Fruit fly (Drosophila melanogaster) whole organism, embryonic: ENCODE results near the gene nAChRalpha5.
A peak's percentile ranks its signal among the peaks of the same experiment; 100 is the strongest.

ENCODE experiments used
- Atf-2 ChIP-seq: fragments of 200-800 bp; sonication (Bioruptor generic); optimal IDR thresholded peaks from 2 replicates; lab custom pipeline; 2016; ENCODE audit warnings: missing biosample characterization, missing genetic modification characterization
- Bdp1 ChIP-seq: fragments of 200-800 bp; sonication (Bioruptor generic); optimal IDR thresholded peaks from 3 replicates; lab custom pipeline; 2016; ENCODE audit warnings: missing biosample characterization, missing genetic modification characterization
- CG10209 ChIP-seq: fragments of 200-800 bp; sonication (Bioruptor generic); optimal IDR thresholded peaks from 3 replicates; lab custom pipeline; 2017; ENCODE audit warnings: missing biosample characterization, mild to moderate bottlenecking, missing genetic modification characterization, missing genetic modification reagents
- CG11456 ChIP-seq: fragments of 200-800 bp; sonication (Bioruptor generic); IDR thresholded peaks from 3 replicates; pipeline ENCODE4 v1.3.6; 2022; ENCODE audit warnings: missing biosample characterization, missing genetic modification characterization
- CG11695 ChIP-seq: fragments of 200-800 bp; sonication (Bioruptor generic); IDR thresholded peaks from 3 replicates; pipeline ENCODE4 v1.3.6; 2022; ENCODE audit warnings: missing biosample characterization, missing genetic modification characterization
- CG15601 ChIP-seq: fragments of 200-800 bp; sonication (Bioruptor generic); optimal IDR thresholded peaks from 3 replicates; lab custom pipeline; 2019; ENCODE audit warnings: missing biosample characterization, mild to moderate bottlenecking, missing genetic modification characterization, moderate library complexity
- CG1602 ChIP-seq: fragments of 200-800 bp; sonication (Bioruptor generic); optimal IDR thresholded peaks from 3 replicates; lab custom pipeline; 2016; ENCODE audit warnings: missing biosample characterization, missing genetic modification characterization
- CG2129 ChIP-seq: fragments of 200-800 bp; sonication (Bioruptor generic); IDR thresholded peaks from 2 replicates; pipeline ENCODE4 v1.3.6; 2022; ENCODE audit warnings: missing biosample characterization, missing genetic modification characterization; ENCODE audit not compliant: partially characterized antibody
- CG43689 ChIP-seq: fragments of 200-800 bp; sonication (Bioruptor generic); IDR thresholded peaks from 2 replicates; pipeline ENCODE4 v1.3.6; 2022; ENCODE audit warnings: missing biosample characterization, missing genetic modification characterization
- CG4730 ChIP-seq: fragments of 200-800 bp; sonication (Bioruptor generic); IDR thresholded peaks from 2 replicates; pipeline ENCODE4 v1.3.6; 2022; ENCODE audit warnings: missing biosample characterization, missing genetic modification characterization
- CG6654 ChIP-seq: fragments of 200-800 bp; sonication (Bioruptor generic); optimal IDR thresholded peaks from 2 replicates; lab custom pipeline; 2017; ENCODE audit warnings: missing biosample characterization, mild to moderate bottlenecking, missing genetic modification characterization
- CG7271 ChIP-seq: fragments of 200-800 bp; sonication (Bioruptor generic); optimal IDR thresholded peaks from 2 replicates; lab custom pipeline; 2018; ENCODE audit warnings: missing biosample characterization, mild to moderate bottlenecking, missing genetic modification characterization, moderate library complexity
- CG7357 ChIP-seq: fragments of 200-800 bp; sonication (Bioruptor generic); IDR thresholded peaks from 3 replicates; pipeline ENCODE4 v1.3.6; 2022; ENCODE audit warnings: missing biosample characterization, missing genetic modification characterization
- CG7839 ChIP-seq: fragments of 200-800 bp; sonication (Bioruptor generic); optimal IDR thresholded peaks from 3 replicates; lab custom pipeline; 2018; ENCODE audit warnings: missing biosample characterization, mild to moderate bottlenecking, missing genetic modification characterization, moderate library complexity
- CG8290 ChIP-seq, 3 experiments: fragments of 200-800 bp; sonication (Bioruptor generic); optimal IDR thresholded peaks; 2 replicates each; lab custom pipeline; 2016 to 2019; ENCODE audit warnings: missing biosample characterization in 3 of 3, missing genetic modification characterization in 3 of 3, mild to moderate bottlenecking in 2 of 3, moderate library complexity in 1 of 3
- CG8765 ChIP-seq: fragments of 200-800 bp; sonication (Bioruptor generic); IDR thresholded peaks from 2 replicates; pipeline ENCODE4 v1.3.6; 2022; ENCODE audit warnings: missing biosample characterization, missing genetic modification characterization
- CTCF ChIP-seq: fragments of 200-800 bp; sonication (Bioruptor generic); optimal IDR thresholded peaks from 2 replicates; lab custom pipeline; 2017; ENCODE audit warnings: missing biosample characterization, mild to moderate bottlenecking, missing genetic modification characterization, moderate library complexity
- HLHmδ ChIP-seq: fragments of 200-800 bp; sonication (Bioruptor generic); optimal IDR thresholded peaks from 2 replicates; lab custom pipeline; 2018; ENCODE audit warnings: missing biosample characterization, mild to moderate bottlenecking, missing genetic modification characterization, moderate library complexity
- Hmr ChIP-seq: fragments of 200-800 bp; sonication (Bioruptor generic); optimal IDR thresholded peaks from 3 replicates; lab custom pipeline; 2017; ENCODE audit warnings: mild to moderate bottlenecking, missing biosample characterization, missing genetic modification reagents, missing genetic modification characterization
- Max ChIP-seq: fragments of 200-800 bp; sonication (Bioruptor generic); optimal IDR thresholded peaks from 2 replicates; lab custom pipeline; 2016; ENCODE audit warnings: missing biosample characterization, mild to moderate bottlenecking, missing genetic modification characterization
- Nf-YA ChIP-seq: fragments of 200-800 bp; sonication (Bioruptor generic); IDR thresholded peaks from 2 replicates; pipeline ENCODE4 v1.3.6; 2022; ENCODE audit warnings: missing biosample characterization, missing genetic modification characterization
- Tbp ChIP-seq: fragments of >200 bp; optimal IDR thresholded peaks from 2 replicates; lab custom pipeline; 2018; ENCODE audit warnings: missing biosample characterization, missing genetic modification characterization
- Usf ChIP-seq: fragments of 200-800 bp; sonication (Bioruptor generic); optimal IDR thresholded peaks from 2 replicates; lab custom pipeline; 2017; ENCODE audit warnings: missing genotype, missing biosample characterization, missing genetic modification characterization
- al ChIP-seq: fragments of 200-800 bp; sonication (Bioruptor generic); IDR thresholded peaks from 2 replicates; pipeline ENCODE4 v1.3.6; 2022; ENCODE audit warnings: missing biosample characterization, missing genetic modification characterization
- cas ChIP-seq: fragments of 200-800 bp; sonication (Bioruptor generic); IDR thresholded peaks from 2 replicates; pipeline ENCODE4 v1.3.6; 2022; ENCODE audit warnings: missing biosample characterization, missing genetic modification characterization
- ci ChIP-seq: fragments of 200-800 bp; sonication (Bioruptor generic); IDR thresholded peaks from 3 replicates; pipeline ENCODE4 v1.3.6; 2022; ENCODE audit warnings: missing biosample characterization, missing genetic modification characterization
- crol ChIP-seq: fragments of 200-800 bp; sonication (Bioruptor generic); IDR thresholded peaks from 2 replicates; pipeline ENCODE4 v1.3.6; 2022; ENCODE audit warnings: missing biosample characterization, missing genetic modification characterization
- crp ChIP-seq, 2 experiments: fragments of 200-800 bp; sonication (Bioruptor generic); optimal IDR thresholded peaks; 2 replicates in 1 of 2; 3 replicates in 1 of 2; lab custom pipeline; 2017; ENCODE audit warnings: missing biosample characterization in 2 of 2, missing genetic modification characterization in 2 of 2, mild to moderate bottlenecking in 1 of 2, moderate library complexity in 1 of 2
- dan ChIP-seq: fragments of 200-800 bp; sonication (Bioruptor generic); IDR thresholded peaks from 2 replicates; pipeline ENCODE4 v1.3.6; 2022; ENCODE audit warnings: missing biosample characterization, missing genetic modification characterization
- emc ChIP-seq: fragments of 200-800 bp; sonication (Bioruptor generic); optimal IDR thresholded peaks from 2 replicates; lab custom pipeline; 2016; ENCODE audit warnings: missing biosample characterization, missing genetic modification characterization
- grau ChIP-seq: fragments of 200-800 bp; optimal IDR thresholded peaks from 3 replicates; lab custom pipeline; 2019; ENCODE audit warnings: missing biosample characterization, mild to moderate bottlenecking, missing genetic modification characterization, moderate library complexity
- gsb ChIP-seq: fragments of 200-800 bp; sonication (Bioruptor generic); IDR thresholded peaks from 2 replicates; pipeline ENCODE4 v1.3.6; 2022; ENCODE audit warnings: missing biosample characterization, missing genetic modification characterization
- gt ChIP-seq: fragments of 200-800 bp; sonication (Bioruptor generic); IDR thresholded peaks from 2 replicates; pipeline ENCODE4 v1.3.6; 2022; ENCODE audit warnings: missing biosample characterization, missing genetic modification characterization
- ham ChIP-seq: fragments of 200-800 bp; sonication (Bioruptor generic); IDR thresholded peaks from 2 replicates; pipeline ENCODE4 v1.3.6; 2022; ENCODE audit warnings: missing biosample characterization, missing genetic modification characterization
- hb ChIP-seq: fragments of 200-800 bp; sonication (Bioruptor generic); IDR thresholded peaks from 3 replicates; pipeline ENCODE4 v1.3.6; 2022; ENCODE audit warnings: missing biosample characterization, missing genetic modification characterization; ENCODE audit not compliant: partially characterized antibody
- hth ChIP-seq: fragments of >200 bp; optimal IDR thresholded peaks from 2 replicates; lab custom pipeline; 2017; ENCODE audit warnings: inconsistent platforms
- kah ChIP-seq: fragments of 200-800 bp; sonication (Bioruptor generic); optimal IDR thresholded peaks from 2 replicates; lab custom pipeline; 2018; ENCODE audit warnings: missing biosample characterization, mild to moderate bottlenecking, missing genetic modification characterization
- kni ChIP-seq: fragments of 200-800 bp; sonication (Bioruptor generic); optimal IDR thresholded peaks from 3 replicates; lab custom pipeline; 2017; ENCODE audit warnings: mild to moderate bottlenecking, missing biosample characterization, missing genetic modification reagents, missing genetic modification characterization
- lilli ChIP-seq: fragments of 200-800 bp; sonication (Bioruptor generic); optimal IDR thresholded peaks from 3 replicates; lab custom pipeline; 2016; ENCODE audit warnings: missing biosample characterization, missing genetic modification characterization
- nmo ChIP-seq: fragments of 200-800 bp; sonication (Bioruptor generic); optimal IDR thresholded peaks from 2 replicates; lab custom pipeline; 2018; ENCODE audit warnings: missing biosample characterization, mild to moderate bottlenecking, missing genetic modification characterization, moderate library complexity
- pros ChIP-seq: fragments of 200-800 bp; sonication (Bioruptor generic); optimal IDR thresholded peaks from 3 replicates; lab custom pipeline; 2019; ENCODE audit warnings: missing biosample characterization, mild to moderate bottlenecking, missing genetic modification characterization, moderate library complexity
- ro ChIP-seq: fragments of 200-800 bp; sonication (Bioruptor generic); IDR thresholded peaks from 2 replicates; pipeline ENCODE4 v1.3.6; 2022; ENCODE audit warnings: missing biosample characterization, missing genetic modification characterization
- run ChIP-seq: fragments of 200-800 bp; sonication (Bioruptor generic); optimal IDR thresholded peaks from 3 replicates; lab custom pipeline; 2018; ENCODE audit warnings: missing biosample characterization, mild to moderate bottlenecking, missing genetic modification characterization
- shn ChIP-seq: fragments of 200-800 bp; sonication (Bioruptor generic); optimal IDR thresholded peaks from 3 replicates; lab custom pipeline; 2016; ENCODE audit warnings: missing biosample characterization, missing genetic modification characterization
- so ChIP-seq: fragments of 200-800 bp; sonication (Bioruptor generic); IDR thresholded peaks from 3 replicates; pipeline ENCODE4 v1.3.6; 2022; ENCODE audit warnings: missing biosample characterization, missing genetic modification characterization
- ssp ChIP-seq: fragments of 200-800 bp; sonication (Bioruptor generic); IDR thresholded peaks from 2 replicates; pipeline ENCODE4 v1.3.6; 2022; ENCODE audit warnings: missing biosample characterization, missing genetic modification characterization
- trh ChIP-seq: fragments of 200-800 bp; sonication (Bioruptor generic); optimal IDR thresholded peaks from 2 replicates; lab custom pipeline; 2016; ENCODE audit warnings: missing biosample characterization, missing genetic modification characterization
- unc-4 ChIP-seq: fragments of 200-800 bp; sonication (Bioruptor generic); IDR thresholded peaks from 2 replicates; pipeline ENCODE4 v1.3.6; 2022; ENCODE audit warnings: missing biosample characterization, missing genetic modification characterization; ENCODE audit not compliant: partially characterized antibody
- unpg ChIP-seq: fragments of 200-800 bp; sonication (Bioruptor generic); optimal IDR thresholded peaks from 3 replicates; lab custom pipeline; 2018; ENCODE audit warnings: missing biosample characterization, mild to moderate bottlenecking, missing genetic modification characterization, moderate library complexity
- vfl ChIP-seq: fragments of 200-800 bp; sonication (Bioruptor generic); optimal IDR thresholded peaks from 2 replicates; lab custom pipeline; 2016; ENCODE audit warnings: missing biosample characterization, missing genetic modification characterization
- zfh1 ChIP-seq: fragments of 200-800 bp; sonication (Bioruptor generic); IDR thresholded peaks from 3 replicates; pipeline ENCODE4 v1.3.6; 2022; ENCODE audit warnings: missing biosample characterization, missing genetic modification characterization

The nAChRalpha5 gene

dm6 chr2L:14022130-14022735, 17.7 kb upstream of the nAChRalpha5 start (continued):
- TF ChIP-seq ci (GFP tag; lab: Robert Waterston, UW) (peak; percentile 77), al (GFP tag; lab: Robert Waterston, UW) (peak; percentile 93), CG7271 (tag; lab: Kevin White, UChicago) (peak; percentile 72), CG8765 (GFP tag; lab: Robert Waterston, UW) (no peak; the same call in 1 of the 2 replicates), CG11695 (GFP tag; lab: Robert Waterston, UW) (peak; percentile 97), CG6654 (GFP tag; lab: Kevin White, UChicago) (peak; percentile 70), CG8290 (GFP tag; optimal IDR thresholded peaks at IDR 0.05; lab: Kevin White, UChicago) (peak; percentile 62), CG8290 (tag; optimal IDR thresholded peaks at IDR 0.05; lab: Kevin White, UChicago) (peak in 1 of 2 experiments; percentile 93), crol (GFP tag; lab: Robert Waterston, UW) (no peak), lilli (GFP tag; lab: Kevin White, UChicago) (peak; percentile 61), gsb (GFP tag; lab: Robert Waterston, UW) (peak; percentile 92), ro (GFP tag; lab: Robert Waterston, UW) (peak; percentile 82), so (GFP tag; lab: Robert Waterston, UW) (peak; percentile 89), CTCF (peak; percentile 44), CG15601 (tag; lab: Kevin White, UChicago) (peak; percentile 96), CG2129 (GFP tag; lab: Robert Waterston, UW) (no peak), pros (GFP tag; lab: Kevin White, UChicago) (no peak), shn (peak; percentile 64), run (tag; lab: Kevin White, UChicago) (peak; percentile 94), Max (GFP tag; lab: Kevin White, UChicago) (peak; percentile 61), unc-4 (no peak), nmo (GFP tag; lab: Kevin White, UChicago) (peak; percentile 98), dan (GFP tag; lab: Robert Waterston, UW) (peak; percentile 46; the same call in 1 of the 2 replicates), ham (GFP tag; lab: Robert Waterston, UW) (peak; percentile 58; the same call in 1 of the 2 replicates), hb (no peak), gt (peak; percentile 79), Bdp1 (GFP tag; lab: Kevin White, UChicago) (peak; percentile 12), vfl (GFP tag; lab: Kevin White, UChicago) (no peak), CG4730 (GFP tag; lab: Robert Waterston, UW) (peak; percentile 88), grau (tag; lab: Kevin White, UChicago) (peak; percentile 97), CG7357 (GFP tag; lab: Robert Waterston, UW) (peak; percentile 83), ssp (peak; percentile 86), emc (no peak), kni (no peak), Hmr (peak; percentile 95), unpg (GFP tag; lab: Kevin White, UChicago) (peak; percentile 97), Atf-2 (GFP tag; lab: Kevin White, UChicago) (no peak), hth (no peak), Nf-YA (GFP tag; lab: Robert Waterston, UW) (peak; percentile 87), HLHmδ (GFP tag; lab: Kevin White, UChicago) (peak; percentile 69), cas (GFP tag; lab: Robert Waterston, UW) (peak; percentile 48), CG43689 (GFP tag; lab: Robert Waterston, UW) (peak; percentile 60; the same call in 1 of the 2 replicates), CG10209 (GFP tag; lab: Kevin White, UChicago) (peak; percentile 95), CG7839 (peak; percentile 98), CG11456 (GFP tag; lab: Robert Waterston, UW) (peak; percentile 73), trh (peak; percentile 79), kah (GFP tag; lab: Kevin White, UChicago) (peak; percentile 87), CG1602 (GFP tag; lab: Kevin White, UChicago) (peak; percentile 86), Usf (peak; percentile 72), Tbp (no peak), crp (GFP tag; optimal IDR thresholded peaks at IDR 0.05; lab: Kevin White, UChicago) (peak in 1 of 2 experiments; percentile 54), zfh1 (GFP tag; lab: Robert Waterston, UW) (peak; percentile 87)
